Fruit fly (Drosophila melanogaster) whole organism, pupa: ENCODE results near the gene osk.

Experiments
- CG10348 ChIP-seq: fragments of 200-800 bp; sonication (Bioruptor generic); IDR thresholded peaks from 2 replicates; pipeline ENCODE4 v1.3.6; 2022; ENCODE audit warnings: missing biosample characterization, missing genetic modification characterization
- CG12605 ChIP-seq: fragments of 200-800 bp; sonication (Bioruptor generic); IDR thresholded peaks from 2 replicates; pipeline ENCODE4 v1.3.6; 2022; ENCODE audit warnings: missing biosample characterization, missing genetic modification characterization
- CG13204 ChIP-seq: fragments of 200-800 bp; sonication (Bioruptor generic); optimal IDR thresholded peaks from 2 replicates; lab custom pipeline; 2018; ENCODE audit warnings: missing biosample characterization, mild to moderate bottlenecking, missing genetic modification characterization, moderate library complexity
- CG14655 ChIP-seq: fragments of 200-800 bp; sonication (Bioruptor generic); optimal IDR thresholded peaks from 3 replicates; lab custom pipeline; 2017; ENCODE audit warnings: mild to moderate bottlenecking, missing biosample characterization, missing genetic modification reagents, missing genetic modification characterization
- CG15710 ChIP-seq: fragments of 200-800 bp; sonication (Bioruptor generic); optimal IDR thresholded peaks from 2 replicates; lab custom pipeline; 2018; ENCODE audit warnings: missing biosample characterization, mild to moderate bottlenecking, missing genetic modification characterization, moderate library complexity
- CG17806 ChIP-seq: fragments of 200-800 bp; sonication (Bioruptor generic); optimal IDR thresholded peaks from 2 replicates; lab custom pipeline; 2018; ENCODE audit warnings: missing biosample characterization, mild to moderate bottlenecking, missing genetic modification characterization, moderate library complexity
- CG32121 ChIP-seq: fragments of 200-800 bp; sonication (Bioruptor generic); IDR thresholded peaks from 2 replicates; pipeline ENCODE4 v1.3.6; 2022; ENCODE audit warnings: missing biosample characterization, missing genetic modification characterization
- CG34367 ChIP-seq: fragments of 200-800 bp; sonication (Bioruptor generic); optimal IDR thresholded peaks from 2 replicates; lab custom pipeline; 2018; ENCODE audit warnings: missing biosample characterization, mild to moderate bottlenecking, missing genetic modification characterization
- CG4496 ChIP-seq: fragments of 200-800 bp; sonication (Bioruptor generic); IDR thresholded peaks from 3 replicates; pipeline ENCODE4 v1.3.6; 2022; ENCODE audit warnings: missing biosample characterization, missing genetic modification characterization
- CG8159 ChIP-seq: fragments of 200-800 bp; sonication (Bioruptor generic); optimal IDR thresholded peaks from 3 replicates; lab custom pipeline; 2018; ENCODE audit warnings: missing biosample characterization, mild to moderate bottlenecking, missing genetic modification characterization, moderate library complexity
- CG8301 ChIP-seq: fragments of 200-800 bp; sonication (Bioruptor generic); optimal IDR thresholded peaks from 2 replicates; lab custom pipeline; 2018; ENCODE audit warnings: missing biosample characterization, mild to moderate bottlenecking, missing genetic modification characterization
- CG9948 ChIP-seq: fragments of 200-800 bp; sonication (Bioruptor generic); optimal IDR thresholded peaks from 2 replicates; lab custom pipeline; 2018; ENCODE audit warnings: missing biosample characterization, mild to moderate bottlenecking, missing genetic modification characterization, moderate library complexity
- D1 ChIP-seq: fragments of 200-800 bp; sonication (Bioruptor generic); optimal IDR thresholded peaks from 2 replicates; lab custom pipeline; 2018; ENCODE audit warnings: missing biosample characterization, mild to moderate bottlenecking, missing genetic modification characterization, moderate library complexity
- EcR ChIP-seq: fragments of 200-800 bp; sonication (Bioruptor generic); optimal IDR thresholded peaks from 3 replicates; lab custom pipeline; 2019; ENCODE audit warnings: missing biosample characterization, missing genetic modification characterization, mild to moderate bottlenecking, moderate library complexity, missing genetic modification reagents
- Ets98B ChIP-seq: fragments of 200-800 bp; sonication (Bioruptor generic); IDR thresholded peaks from 2 replicates; pipeline ENCODE4 v1.3.6; 2022; ENCODE audit warnings: missing biosample characterization, missing genetic modification characterization
- Pif1A ChIP-seq: fragments of 200-800 bp; sonication (Bioruptor generic); optimal IDR thresholded peaks from 3 replicates; lab custom pipeline; 2016; ENCODE audit warnings: missing biosample characterization, missing genetic modification characterization
- Pif1B ChIP-seq: fragments of 200-800 bp; sonication (Bioruptor generic); optimal IDR thresholded peaks from 3 replicates; lab custom pipeline; 2016; ENCODE audit warnings: missing biosample characterization, missing genetic modification characterization
- Snoo ChIP-seq: fragments of 200-800 bp; sonication (Bioruptor generic); optimal IDR thresholded peaks from 3 replicates; lab custom pipeline; 2017; ENCODE audit warnings: missing biosample characterization, mild to moderate bottlenecking, missing genetic modification characterization, inconsistent platforms
- fd96Ca ChIP-seq: fragments of 200-800 bp; sonication (Bioruptor generic); IDR thresholded peaks from 3 replicates; pipeline ENCODE4 v1.3.6; 2022; ENCODE audit warnings: missing biosample characterization, missing genetic modification characterization
- gl ChIP-seq: fragments of 200-800 bp; sonication (Bioruptor generic); optimal IDR thresholded peaks from 2 replicates; lab custom pipeline; 2018; ENCODE audit warnings: missing biosample characterization, mild to moderate bottlenecking, missing genetic modification characterization
- rn ChIP-seq: fragments of 200-800 bp; sonication (Bioruptor generic); IDR thresholded peaks from 2 replicates; pipeline ENCODE4 v1.3.6; 2022; ENCODE audit warnings: missing biosample characterization, missing genetic modification characterization

osk gene

DNA sequence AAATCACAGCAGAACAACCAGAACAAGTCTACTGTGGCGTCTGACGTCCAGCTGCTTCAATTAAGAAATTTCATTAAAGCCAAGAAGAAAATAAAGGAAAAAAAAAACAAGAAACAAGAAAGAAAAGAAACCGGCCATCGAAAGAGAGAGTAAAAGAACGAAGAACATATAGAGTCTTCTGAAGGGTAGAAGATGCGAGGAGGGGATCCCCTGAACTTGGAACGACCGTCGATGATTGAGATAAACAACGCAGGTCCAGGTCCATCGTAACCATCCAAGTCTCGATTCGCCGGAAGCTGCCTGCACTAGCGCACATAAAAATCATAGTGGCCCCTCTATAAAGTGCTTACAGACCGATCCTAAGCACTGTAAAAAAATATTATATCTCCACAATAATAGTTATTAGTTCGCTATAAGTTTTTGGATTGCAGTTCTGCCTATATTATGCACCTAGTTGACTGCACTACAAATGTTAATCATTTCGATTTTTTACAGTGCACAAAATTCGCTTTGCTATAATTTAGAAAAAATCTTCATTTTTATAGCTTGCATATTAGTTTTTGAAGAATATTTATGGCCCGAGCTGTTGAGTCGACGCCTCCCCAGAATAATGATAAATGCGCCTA is 12.2 kb upstream of the osk start:
- TF ChIP-seq CG17806 (tag; lab: Kevin White, UChicago) (peak; percentile 91), CG4496 (GFP tag; lab: Robert Waterston, UW) (peak; percentile 78; the same call in 2 of the 3 replicates), gl (peak; percentile 49), fd96Ca (GFP tag; lab: Robert Waterston, UW) (no peak), CG10348 (GFP tag; lab: Robert Waterston, UW) (no peak), CG12605 (GFP tag; lab: Robert Waterston, UW) (peak; percentile 31; the same call in 1 of the 2 replicates), CG14655 (GFP tag; lab: Kevin White, UChicago) (peak; percentile 89), Pif1B (GFP tag; lab: Kevin White, UChicago) (peak; percentile 46), CG15710 (tag; lab: Kevin White, UChicago) (peak; percentile 36), Snoo (tag; lab: Kevin White, UChicago) (no peak), Pif1A (GFP tag; lab: Kevin White, UChicago) (peak; percentile 63), CG13204 (GFP tag; lab: Kevin White, UChicago) (peak; percentile 53), CG8301 (tag; lab: Kevin White, UChicago) (peak; percentile 49), CG34367 (peak; percentile 39), CG32121 (0 out of 2 replicates have a peak, but pooled peaks have one; percentile 26), CG8159 (tag; lab: Kevin White, UChicago) (peak; percentile 66), EcR (peak; percentile 54), D1 (peak; percentile 83), CG9948 (peak; percentile 90), Ets98B (GFP tag; lab: Robert Waterston, UW) (no peak), rn (GFP tag; lab: Robert Waterston, UW) (no peak)

DNA sequence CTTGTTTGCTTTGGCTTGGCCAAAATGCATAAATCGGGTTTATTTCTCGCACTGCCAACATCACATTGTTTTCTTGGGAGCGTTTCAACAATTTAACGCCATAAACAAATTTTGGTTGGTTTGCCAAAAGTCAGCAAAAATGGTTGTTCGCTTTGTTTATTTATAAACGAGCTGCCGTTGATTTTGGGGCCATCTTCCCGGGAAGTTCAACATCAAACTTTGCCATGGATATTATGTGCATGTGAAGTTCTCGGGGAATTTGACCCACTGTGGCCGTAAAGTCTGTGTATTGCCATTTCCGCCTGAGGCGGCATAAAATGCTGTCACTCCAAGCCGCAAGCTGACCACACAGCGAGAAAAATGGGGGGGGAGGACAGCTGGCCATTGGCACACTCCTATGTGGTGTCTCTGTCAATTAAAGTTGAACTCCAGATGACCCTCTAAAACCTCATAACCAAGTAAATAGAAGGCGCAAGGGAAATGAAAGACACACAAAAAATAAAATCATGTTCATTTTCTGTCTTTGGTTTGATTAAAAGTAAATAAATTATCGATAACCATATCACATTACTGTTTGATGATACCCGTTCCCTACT is 11.1 kb upstream of the osk start:
- TF ChIP-seq CG17806 (tag; lab: Kevin White, UChicago) (peak; percentile 2), CG14655 (GFP tag; lab: Kevin White, UChicago) (no peak), CG12605 (GFP tag; lab: Robert Waterston, UW) (no peak), CG34367 (no peak)
- TF ChIP-seq, all 21 proteins: peak for 1

DNA sequence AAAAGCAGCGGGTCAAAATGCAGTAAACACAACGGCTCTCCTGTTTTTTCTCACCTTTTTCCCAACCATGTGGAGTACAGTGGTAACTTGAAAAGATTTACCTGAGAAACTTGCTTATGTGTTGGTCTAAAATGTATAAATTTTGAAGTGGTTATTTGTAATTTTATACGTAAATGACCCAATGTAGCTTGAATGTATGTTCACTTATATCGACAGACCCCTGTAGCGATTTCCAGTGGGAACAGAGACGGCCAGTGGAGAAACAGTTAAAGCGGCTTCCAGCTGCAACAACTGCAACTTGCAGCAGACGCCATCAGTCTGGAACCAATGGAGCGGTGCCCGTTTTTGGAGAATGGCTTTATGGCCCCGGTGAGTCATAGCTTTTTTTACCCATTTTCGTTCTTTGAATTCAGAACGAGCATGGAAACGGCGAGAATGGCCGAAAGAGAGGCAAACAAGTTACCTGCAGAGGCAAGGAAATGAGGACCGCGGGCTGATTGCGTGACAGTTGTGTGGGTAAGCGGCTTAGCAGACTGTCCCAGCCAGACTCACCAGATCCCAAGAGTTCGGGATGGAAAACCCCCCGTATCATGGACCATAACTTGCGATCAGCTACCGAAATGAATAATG is 8.9 kb upstream of the osk start:
- peak; percentile 95 for TF ChIP-seq gl
- TF ChIP-seq Snoo (tag; lab: Kevin White, UChicago): peak; percentile 89
- peak; percentile 81 for TF ChIP-seq CG13204 (GFP tag; lab: Kevin White, UChicago)
- peak; percentile 83 for TF ChIP-seq CG32121
- peak; percentile 91 for TF ChIP-seq CG8159 (tag; lab: Kevin White, UChicago)
- peak; percentile 87 for TF ChIP-seq fd96Ca (GFP tag; lab: Robert Waterston, UW)
- TF ChIP-seq Ets98B (GFP tag; lab: Robert Waterston, UW): peak; percentile 92
- peak; percentile 77 for TF ChIP-seq rn (GFP tag; lab: Robert Waterston, UW)
- TF ChIP-seq CG17806 (tag; lab: Kevin White, UChicago): peak; percentile 96
- peak; percentile 95 for TF ChIP-seq CG9948
- TF ChIP-seq CG34367: peak; percentile 87
- peak; percentile 92 for TF ChIP-seq CG15710 (tag; lab: Kevin White, UChicago)
- peak; percentile 89 for TF ChIP-seq Pif1B (GFP tag; lab: Kevin White, UChicago)
- TF ChIP-seq CG8301 (tag; lab: Kevin White, UChicago): peak; percentile 89
- TF ChIP-seq Pif1A (GFP tag; lab: Kevin White, UChicago): peak; percentile 92
- peak; percentile 98 for TF ChIP-seq CG14655 (GFP tag; lab: Kevin White, UChicago)
- TF ChIP-seq EcR: peak; percentile 69
- TF ChIP-seq D1: peak; percentile 98
- peak; percentile 82 for TF ChIP-seq CG12605 (GFP tag; lab: Robert Waterston, UW)
- TF ChIP-seq CG4496 (GFP tag; lab: Robert Waterston, UW): peak; percentile 90
- no peak for TF ChIP-seq CG10348 (GFP tag; lab: Robert Waterston, UW)

DNA sequence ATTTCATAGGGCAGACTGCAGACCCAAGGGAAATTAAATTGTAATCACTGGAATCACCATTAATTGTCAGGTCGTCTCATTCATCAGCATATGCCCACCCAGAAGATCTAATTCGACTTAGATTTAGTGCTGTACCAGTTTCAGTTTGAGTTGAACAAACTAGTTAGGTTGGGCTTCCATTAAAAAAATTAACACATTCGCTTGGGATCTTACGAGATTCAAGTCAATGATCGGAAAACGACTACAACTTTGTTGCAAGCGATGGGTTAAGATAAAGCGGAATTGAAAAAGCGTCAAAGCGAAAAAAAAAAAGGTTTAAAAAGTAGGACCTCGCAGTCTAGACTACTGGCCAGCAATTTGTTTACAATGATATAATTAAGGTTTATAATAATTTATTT is 8.4 kb upstream of the osk start:
- no peak for TF ChIP-seq Snoo (tag; lab: Kevin White, UChicago)
- TF ChIP-seq rn (GFP tag; lab: Robert Waterston, UW): no peak
- TF ChIP-seq CG14655 (GFP tag; lab: Kevin White, UChicago): no peak
- TF ChIP-seq CG13204 (GFP tag; lab: Kevin White, UChicago): no peak
- no peak for TF ChIP-seq Ets98B (GFP tag; lab: Robert Waterston, UW)
- TF ChIP-seq Pif1A (GFP tag; lab: Kevin White, UChicago): no peak
- no peak for TF ChIP-seq EcR
- no peak for TF ChIP-seq CG8301 (tag; lab: Kevin White, UChicago)
- TF ChIP-seq, all 21 proteins: peak for 0

DNA sequence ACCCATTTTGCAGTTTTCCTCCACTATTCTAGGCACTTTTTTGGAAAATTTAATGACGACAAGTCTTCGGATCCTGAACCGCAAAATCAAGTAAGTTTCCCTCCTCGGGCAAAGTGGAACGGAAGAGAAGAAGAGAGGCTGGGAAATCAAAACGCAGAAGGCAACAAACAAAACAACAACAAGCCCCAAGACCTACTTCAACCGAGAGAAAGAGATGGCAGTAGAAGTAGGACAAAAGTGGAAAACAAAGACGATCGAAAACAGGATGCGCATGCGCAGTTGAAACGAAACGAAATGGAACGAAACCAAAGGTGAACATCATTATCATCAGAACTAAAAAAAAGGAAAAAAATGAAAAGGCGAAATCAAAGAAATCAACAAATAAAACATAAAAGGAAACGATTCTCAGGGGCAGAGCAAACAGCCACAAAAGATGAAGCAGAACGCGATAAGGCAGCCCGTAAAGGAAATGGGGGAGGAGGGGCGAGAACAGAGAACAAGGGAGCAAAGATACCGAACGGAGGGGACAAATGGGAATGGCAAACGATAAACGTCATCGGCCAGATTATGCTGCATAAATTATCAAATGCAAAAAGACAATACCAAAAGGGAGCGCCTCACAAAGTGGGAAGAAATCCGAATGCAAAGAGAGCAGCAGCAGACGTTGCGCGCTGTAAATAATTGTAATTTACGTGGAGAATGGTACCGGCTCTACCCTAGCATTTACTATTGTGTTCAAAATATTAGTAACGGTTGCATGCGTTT is 7.7 kb upstream of the osk start:
- TF ChIP-seq CG17806 (tag; lab: Kevin White, UChicago) (peak; percentile 76), CG32121 (no peak), gl (peak; percentile 99), CG8301 (tag; lab: Kevin White, UChicago) (no peak), CG4496 (GFP tag; lab: Robert Waterston, UW) (peak; percentile 31), CG34367 (peak; percentile 67), CG8159 (tag; lab: Kevin White, UChicago) (no peak), CG13204 (GFP tag; lab: Kevin White, UChicago) (peak; percentile 87), CG12605 (GFP tag; lab: Robert Waterston, UW) (peak; percentile 60; the same call in 1 of the 2 replicates), EcR (peak; percentile 88), Pif1A (GFP tag; lab: Kevin White, UChicago) (no peak), CG14655 (GFP tag; lab: Kevin White, UChicago) (no peak), CG10348 (GFP tag; lab: Robert Waterston, UW) (no peak), CG15710 (tag; lab: Kevin White, UChicago) (peak; percentile 58), D1 (peak; percentile 46), Ets98B (GFP tag; lab: Robert Waterston, UW) (no peak), fd96Ca (GFP tag; lab: Robert Waterston, UW) (0 out of 3 replicates have a peak, but pooled peaks have one; percentile 28), CG9948 (peak; percentile 22)
